Fruit fly (Drosophila melanogaster): ENCODE results near the gene Or85f.

Gene Or85f

dm6 chr3R:9417577-9418334 lies 19.8 kb downstream of the Or85f start, which contains the start of gene ps (continued):
- TF ChIP-seq Hr3 (GFP tag; optimal IDR thresholded peaks at IDR 0.05) (no peak), CG6765 (GFP tag; optimal IDR thresholded peaks at IDR 0.05) (no peak), HmgD (GFP tag; optimal IDR thresholded peaks at IDR 0.05) (no peak), sisA (GFP tag; IDR thresholded peaks at IDR 0.05) (no peak), GATAe (GFP tag; conservative IDR thresholded peaks at IDR 0.05) (no peak), zfh1 (GFP tag; IDR thresholded peaks at IDR 0.05) (no peak), otp (GFP tag; IDR thresholded peaks at IDR 0.05) (no peak), CG7987 (GFP tag; optimal IDR thresholded peaks at IDR 0.05) (no peak), CG34224 (GFP tag; IDR thresholded peaks at IDR 0.05; ENCODE audit: partially characterized antibody) (no peak), bsh (GFP tag; optimal IDR thresholded peaks at IDR 0.05) (peak in 1 of 2 experiments; percentile 32), CG7963 (GFP tag; IDR thresholded peaks at IDR 0.05; ENCODE audit: partially characterized antibody) (no peak), Dek (tag; optimal IDR thresholded peaks at IDR 0.05) (peak; percentile 21), Asciz (GFP tag; optimal IDR thresholded peaks at IDR 0.05) (peak; percentile 3), CG32532 (GFP tag; IDR thresholded peaks at IDR 0.05) (no peak), CG43689 (GFP tag; IDR thresholded peaks at IDR 0.05) (no peak), cad (GFP tag; optimal IDR thresholded peaks at IDR 0.05) (no peak), Optix (GFP tag; IDR thresholded peaks at IDR 0.05) (no peak), Scr (GFP tag; IDR thresholded peaks at IDR 0.05; ENCODE audit: partially characterized antibody) (no peak), Meics (GFP tag; optimal IDR thresholded peaks at IDR 0.05) (peak; percentile 17), Trl (optimal IDR thresholded peaks at IDR 0.05) (peak; percentile 91 to 97), Trl (GFP tag; optimal IDR thresholded peaks at IDR 0.05) (peak; percentile 61), sob (GFP tag; IDR thresholded peaks at IDR 0.05) (no peak), gro (GFP tag; optimal IDR thresholded peaks at IDR 0.05) (peak; percentile 51), CG6254 (GFP tag; optimal IDR thresholded peaks at IDR 0.05) (no peak), CG11456 (GFP tag; IDR thresholded peaks at IDR 0.05) (no peak), cg (GFP tag; optimal IDR thresholded peaks at IDR 0.05) (peak; percentile 83), HHEX (GFP tag; optimal IDR thresholded peaks at IDR 0.05) (no peak), CG9932 (GFP tag; IDR thresholded peaks at IDR 0.05) (no peak), unpg (GFP tag; optimal IDR thresholded peaks at IDR 0.05) (peak; percentile 16), D (optimal IDR thresholded peaks at IDR 0.05) (no peak), D (GFP tag; optimal IDR thresholded peaks at IDR 0.05) (no peak), ATbp (GFP tag; optimal IDR thresholded peaks at IDR 0.05) (no peak), ci (GFP tag; IDR thresholded peaks at IDR 0.05) (no peak), klu (GFP tag; IDR thresholded peaks at IDR 0.05) (no peak), CG13296 (GFP tag; optimal IDR thresholded peaks at IDR 0.05) (peak; percentile 50), PHDP (tag; optimal IDR thresholded peaks at IDR 0.05) (no peak), pan (optimal IDR thresholded peaks at IDR 0.05) (no peak), pan (GFP tag; optimal IDR thresholded peaks at IDR 0.05 in 1 of 2, IDR thresholded peaks at IDR 0.05 in 1 of 2) (no peak), run (tag; optimal IDR thresholded peaks at IDR 0.05) (no peak), NfI (GFP tag; optimal IDR thresholded peaks at IDR 0.05) (peak; percentile 50), Neu2 (GFP tag; optimal IDR thresholded peaks at IDR 0.05; ENCODE audit: borderline replicate concordance) (no peak), B-H2 (GFP tag; optimal IDR thresholded peaks at IDR 0.05) (no peak), dan (GFP tag; IDR thresholded peaks at IDR 0.05) (no peak), CG31365 (tag; optimal IDR thresholded peaks at IDR 0.05) (no peak), CG18599 (GFP tag; optimal IDR thresholded peaks at IDR 0.05) (no peak), sc (optimal IDR thresholded peaks at IDR 0.05) (no peak), sc (GFP tag; optimal IDR thresholded peaks at IDR 0.05) (no peak), CG12071 (GFP tag; optimal IDR thresholded peaks at IDR 0.05) (peak; percentile 37), CG8359 (GFP tag; optimal IDR thresholded peaks at IDR 0.05; ENCODE audit: borderline replicate concordance) (no peak), ssp (GFP tag; IDR thresholded peaks at IDR 0.05) (no peak)
